Worm (Caenorhabditis elegans) whole organism, L3 larva: ENCODE results near the gene ZK177.3.

Source experiments
- R02D3.7 ChIP-seq: fragments of 150-350 bp; optimal IDR thresholded peaks from 2 replicates; lab custom pipeline; 2014; ENCODE audit warnings: missing biosample characterization, missing genetic modification characterization
- ama-1 ChIP-seq: fragments of 150-350 bp; optimal IDR thresholded peaks from 2 replicates; lab custom pipeline; 2018
- ceh-16 ChIP-seq: sonication (generic microtip); optimal IDR thresholded peaks from 2 replicates; lab custom pipeline; 2017; ENCODE audit warnings: missing biosample characterization, missing genetic modification characterization
- ceh-28 ChIP-seq: fragments of 150-350 bp; optimal IDR thresholded peaks from 2 replicates; lab custom pipeline; 2014; ENCODE audit warnings: missing biosample characterization, missing genetic modification reagents, missing genetic modification characterization
- egl-27 ChIP-seq: sonication (generic microtip); optimal IDR thresholded peaks from 4 replicates; lab custom pipeline; 2017; ENCODE audit warnings: missing biosample characterization, missing genetic modification reagents, missing genetic modification characterization
- elt-1 ChIP-seq: fragments of 150-350 bp; optimal IDR thresholded peaks from 2 replicates; lab custom pipeline; 2014; ENCODE audit warnings: missing biosample characterization, missing genetic modification characterization
- elt-2 ChIP-seq: sonication (generic microtip); optimal IDR thresholded peaks from 2 replicates; lab custom pipeline; 2016; ENCODE audit warnings: missing genetic modification reagents, mild to moderate bottlenecking, missing genetic modification characterization, missing compliant biosample characterization
- elt-3 ChIP-seq, 3 experiments: fragments of 150-350 bp in 1 of 3; sonication (generic microtip) in 2 of 3; optimal IDR thresholded peaks; 2 replicates in 2 of 3; 4 replicates in 1 of 3; lab custom pipeline; 2014 to 2017; ENCODE audit warnings: missing biosample characterization in 3 of 3, missing genetic modification characterization in 3 of 3
- eor-1 ChIP-seq, 2 experiments: fragments of 150-350 bp; optimal IDR thresholded peaks; 2 replicates each; lab custom pipeline; 2014 to 2018; ENCODE audit warnings: missing biosample characterization in 2 of 2, missing genetic modification characterization in 2 of 2
- fkh-10 ChIP-seq: sonication (generic microtip); optimal IDR thresholded peaks from 2 replicates; lab custom pipeline; 2017; ENCODE audit warnings: missing biosample characterization, missing genetic modification reagents, missing genetic modification characterization
- fkh-2 ChIP-seq: fragments of 150-350 bp; optimal IDR thresholded peaks from 2 replicates; lab custom pipeline; 2014; ENCODE audit warnings: missing biosample characterization, missing genetic modification reagents, missing genetic modification characterization
- hmg-11 ChIP-seq: sonication (generic microtip); optimal IDR thresholded peaks from 2 replicates; lab custom pipeline; 2016; ENCODE audit warnings: missing genetic modification characterization, missing compliant biosample characterization
- jun-1 ChIP-seq: fragments of 150-350 bp; optimal IDR thresholded peaks from 2 replicates; lab custom pipeline; 2014; ENCODE audit warnings: missing biosample characterization, missing genetic modification reagents, missing genetic modification characterization
- lin-39 ChIP-seq: fragments of 150-350 bp; optimal IDR thresholded peaks from 2 replicates; lab custom pipeline; 2018; ENCODE audit warnings: missing biosample characterization, missing genetic modification reagents, missing genetic modification characterization
- lsy-12 ChIP-seq: sonication (generic microtip); optimal IDR thresholded peaks from 2 replicates; lab custom pipeline; 2016; ENCODE audit warnings: mild to moderate bottlenecking, missing genetic modification characterization, missing compliant biosample characterization
- mdl-1 ChIP-seq: fragments of 150-350 bp; optimal IDR thresholded peaks from 2 replicates; lab custom pipeline; 2014; ENCODE audit warnings: missing biosample characterization, missing genetic modification characterization
- mml-1 ChIP-seq: fragments of 150-350 bp; sonication (generic microtip); optimal IDR thresholded peaks from 3 replicates; lab custom pipeline; 2014; ENCODE audit warnings: missing biosample characterization, missing genetic modification characterization
- nfya-1 ChIP-seq: sonication (generic microtip); optimal IDR thresholded peaks from 2 replicates; lab custom pipeline; 2017; ENCODE audit warnings: missing genetic modification characterization, mild to moderate bottlenecking, missing compliant biosample characterization, antibody characterized with exemption, moderate library complexity; ENCODE audit not compliant: insufficient read depth
- nhr-11 ChIP-seq: fragments of 150-350 bp; optimal IDR thresholded peaks from 2 replicates; lab custom pipeline; 2014; ENCODE audit warnings: missing biosample characterization, missing genetic modification characterization
- nhr-12 ChIP-seq: fragments of 150-350 bp; optimal IDR thresholded peaks from 2 replicates; lab custom pipeline; 2014; ENCODE audit warnings: missing biosample characterization, missing genetic modification characterization
- nhr-23 ChIP-seq: fragments of 150-350 bp; optimal IDR thresholded peaks from 2 replicates; lab custom pipeline; 2014; ENCODE audit warnings: missing biosample characterization, missing genetic modification reagents, missing genetic modification characterization
- nhr-25 ChIP-seq: sonication (generic microtip); optimal IDR thresholded peaks from 2 replicates; lab custom pipeline; 2017; ENCODE audit warnings: missing biosample characterization, missing genetic modification characterization
- nhr-28 ChIP-seq: fragments of 150-350 bp; optimal IDR thresholded peaks from 2 replicates; lab custom pipeline; 2014; ENCODE audit warnings: missing biosample characterization, missing genetic modification characterization
- nhr-43 ChIP-seq: sonication (generic microtip); optimal IDR thresholded peaks from 2 replicates; lab custom pipeline; 2016; ENCODE audit warnings: mild to moderate bottlenecking, missing genetic modification characterization, missing compliant biosample characterization; ENCODE audit not compliant: poor library complexity, severe bottlenecking
- nhr-67 ChIP-seq: fragments of 150-350 bp; optimal IDR thresholded peaks from 2 replicates; lab custom pipeline; 2014; ENCODE audit warnings: missing biosample characterization, missing genetic modification characterization
- nhr-77 ChIP-seq: fragments of 150-350 bp; optimal IDR thresholded peaks from 2 replicates; lab custom pipeline; 2014; ENCODE audit warnings: missing biosample characterization, missing genetic modification characterization
- pha-4 ChIP-seq: fragments of 150-350 bp; optimal IDR thresholded peaks from 2 replicates; lab custom pipeline; 2014; ENCODE audit warnings: missing biosample characterization, missing genetic modification reagents, missing genetic modification characterization
- sea-2 ChIP-seq: fragments of 150-350 bp; sonication (generic microtip); optimal IDR thresholded peaks from 4 replicates; lab custom pipeline; 2014; ENCODE audit warnings: missing biosample characterization, missing genetic modification reagents, missing genetic modification characterization
- skn-1 ChIP-seq: fragments of 150-350 bp; optimal IDR thresholded peaks from 2 replicates; lab custom pipeline; 2014; ENCODE audit warnings: missing biosample characterization, missing genetic modification characterization
- snpc-4 ChIP-seq: fragments of 150-350 bp; optimal IDR thresholded peaks from 2 replicates; lab custom pipeline; 2014; ENCODE audit warnings: missing biosample characterization, missing genetic modification characterization
- unc-62 ChIP-seq: fragments of 150-350 bp; sonication (generic microtip); optimal IDR thresholded peaks from 4 replicates; lab custom pipeline; 2014; ENCODE audit warnings: missing biosample characterization, missing genetic modification reagents, missing genetic modification characterization
- ztf-11 ChIP-seq: fragments of 150-350 bp; optimal IDR thresholded peaks from 2 replicates; lab custom pipeline; 2014; ENCODE audit warnings: missing biosample characterization, missing genetic modification characterization

Gene ZK177.3

DNA sequence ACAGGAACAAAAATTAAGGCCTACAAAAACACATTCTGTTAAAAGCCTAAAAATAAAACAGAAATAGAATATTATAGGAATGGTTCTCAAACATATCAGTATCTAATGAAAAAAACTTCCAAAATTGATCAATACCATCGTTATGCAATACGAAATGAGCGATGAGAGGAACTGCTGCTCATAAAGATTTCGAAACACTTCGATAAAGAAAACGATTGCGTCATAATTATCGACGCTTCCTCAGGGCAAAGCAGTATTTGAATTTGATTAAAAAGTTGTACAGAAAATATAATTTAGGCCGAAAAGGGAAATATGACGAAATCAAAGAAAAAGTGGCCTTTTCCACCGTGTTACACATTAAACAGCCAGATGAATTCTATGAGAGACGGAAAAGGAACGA lies 2.4 kb downstream of the ZK177.3 start:
- TF ChIP-seq pha-4, result no peak
- no peak for TF ChIP-seq sea-2 (GFP tag; lab: Kevin White, UChicago)
- no peak for TF ChIP-seq nhr-67 (tag; lab: Kevin White, UChicago)
- no peak for TF ChIP-seq nhr-43 (tag; lab: Kevin White, UChicago)
- TF ChIP-seq elt-3 (tag; optimal IDR thresholded peaks at IDR 0.05; lab: Kevin White, UChicago), result no peak
- TF ChIP-seq hmg-11 (tag; lab: Kevin White, UChicago), result no peak
- TF ChIP-seq nhr-11 (tag; lab: Kevin White, UChicago), result no peak
- TF ChIP-seq ztf-11 (tag; lab: Kevin White, UChicago), result no peak
- TF ChIP-seq unc-62, result no peak
- TF ChIP-seq ama-1 (lab: Kevin White, UChicago), result no peak
- TF ChIP-seq elt-2, result no peak
- no peak for TF ChIP-seq lin-39 (tag; lab: Kevin White, UChicago)
- TF ChIP-seq, all 47 proteins: peak for 0

DNA sequence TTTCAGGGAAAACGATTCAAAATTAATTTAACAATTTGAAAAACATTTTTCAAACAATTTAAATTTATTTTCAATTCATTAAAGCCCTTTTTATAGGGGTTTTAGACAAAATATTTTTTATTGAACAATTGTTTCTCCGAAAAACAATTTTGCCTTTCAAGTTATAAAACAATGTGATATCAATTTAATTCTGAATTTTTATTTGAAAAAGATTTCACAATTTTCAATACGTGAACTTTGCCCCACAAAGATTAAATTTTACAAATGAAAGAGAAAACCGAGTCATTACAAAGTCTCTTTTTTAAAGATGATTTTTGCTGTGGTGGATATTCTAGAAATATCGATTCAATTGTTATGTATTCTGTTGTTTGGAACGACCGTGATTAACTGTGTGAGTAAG lies 3.3 kb downstream of the ZK177.3 start, which contains the start of gene ZK177.2:
Gene ZK177.2 (plus strand): TSS at position 301 of the 400 bp plus-strand sequence.
- TF ChIP-seq nhr-43 (tag; lab: Kevin White, UChicago), result no peak
- TF ChIP-seq skn-1 (tag; lab: Kevin White, UChicago), result no peak
- TF ChIP-seq unc-62, result no peak
- TF ChIP-seq sea-2 (GFP tag; lab: Kevin White, UChicago), result no peak
- no peak for TF ChIP-seq egl-27 (tag; lab: Kevin White, UChicago)
- no peak for TF ChIP-seq nhr-12 (tag; lab: Kevin White, UChicago)
- TF ChIP-seq nhr-23 (tag; lab: Kevin White, UChicago), result no peak
- no peak for TF ChIP-seq mml-1 (tag; lab: Kevin White, UChicago)
- no peak for TF ChIP-seq eor-1 (tag; optimal IDR thresholded peaks at IDR 0.05; lab: Kevin White, UChicago)
- no peak for TF ChIP-seq R02D3.7
- no peak for TF ChIP-seq mdl-1
- no peak for TF ChIP-seq lin-39 (tag; lab: Kevin White, UChicago)
- TF ChIP-seq nhr-77, result no peak
- no peak for TF ChIP-seq nhr-67 (tag; lab: Kevin White, UChicago)
- TF ChIP-seq elt-1 (tag; lab: Kevin White, UChicago), result no peak
- TF ChIP-seq nhr-28 (tag; lab: Kevin White, UChicago), result no peak
- no peak for TF ChIP-seq fkh-2
- TF ChIP-seq nfya-1, result no peak

ce11 chrII:5521411-5521810 lies 5.8 kb downstream of the ZK177.3 start, which contains the start of gene ZK177.12:
TSS of gene ZK177.12 (plus strand) at chrII:5521711.
- TF ChIP-seq lin-39 (tag; lab: Kevin White, UChicago) (no peak), nfya-1 (no peak)

ce11 chrII:5522637-5523036 lies 7.0 kb downstream of the ZK177.3 start, which contains the start of gene ZK177.11:
TSS of gene ZK177.11 (plus strand) at chrII:5522937.
- no peak for TF ChIP-seq mml-1 (tag; lab: Kevin White, UChicago)
- TF ChIP-seq, all 47 proteins: peak for 0

DNA sequence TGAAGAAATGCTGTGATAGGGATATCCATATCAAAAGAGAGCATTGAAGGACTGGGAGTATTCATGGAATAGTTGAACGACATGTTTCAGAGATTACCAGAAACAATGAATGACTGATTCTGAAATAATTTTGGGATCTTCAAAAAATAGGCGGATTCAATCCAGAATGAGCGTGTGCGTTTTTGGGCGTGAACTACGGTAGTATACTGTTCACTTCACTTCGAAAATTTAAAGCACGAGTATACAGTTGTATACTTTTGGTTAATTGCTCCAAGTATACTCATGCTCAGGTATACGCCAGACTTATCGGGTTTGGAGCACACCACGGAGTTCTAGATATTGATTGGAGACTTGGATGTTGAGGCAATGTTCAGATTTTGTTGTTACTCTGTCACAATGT lies 9.7 kb downstream of the ZK177.3 start, which contains the start of gene tbx-35:
Gene tbx-35 (minus strand): TSS at position 101 of the 400 bp plus-strand sequence.
- no peak for TF ChIP-seq nhr-77
- no peak for TF ChIP-seq lin-39 (tag; lab: Kevin White, UChicago)
- no peak for TF ChIP-seq nhr-25 (tag; lab: Kevin White, UChicago)

DNA sequence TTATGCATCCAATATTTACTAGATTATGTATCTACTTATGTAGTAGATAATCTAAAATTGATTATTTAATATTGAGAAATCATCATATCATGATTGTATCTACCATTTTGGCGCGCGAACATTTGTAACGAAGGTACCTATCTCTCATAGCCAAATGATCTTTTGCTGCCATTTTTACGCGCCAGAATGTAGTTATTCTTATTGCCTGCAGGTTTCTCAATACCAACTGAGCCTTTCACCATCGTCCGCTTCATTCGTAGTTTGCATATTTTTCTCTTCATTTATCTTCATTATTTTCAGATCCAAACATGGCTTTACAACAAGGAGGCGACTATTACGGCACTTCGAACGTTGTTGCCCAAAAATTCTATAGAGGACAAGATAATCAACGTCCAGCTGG lies 12.2 kb downstream of the ZK177.3 start, which contains the start of gene ZK177.1:
Gene ZK177.1 (plus strand): TSS at position 301 of the 400 bp plus-strand sequence.
- TF ChIP-seq elt-2, result no peak
- no peak for TF ChIP-seq jun-1 (tag; lab: Kevin White, UChicago)
- TF ChIP-seq lsy-12 (tag; lab: Kevin White, UChicago), result no peak
- TF ChIP-seq snpc-4, result no peak
- no peak for TF ChIP-seq nhr-43 (tag; lab: Kevin White, UChicago)
- no peak for TF ChIP-seq egl-27 (tag; lab: Kevin White, UChicago)
- TF ChIP-seq ceh-28 (tag; lab: Kevin White, UChicago), result no peak
- TF ChIP-seq ceh-16 (tag; lab: Kevin White, UChicago), result no peak
- no peak for TF ChIP-seq fkh-10 (GFP tag; lab: Kevin White, UChicago)
- TF ChIP-seq nhr-25 (tag; lab: Kevin White, UChicago), result no peak
- TF ChIP-seq elt-3 (tag; optimal IDR thresholded peaks at IDR 0.05; lab: Kevin White, UChicago), result no peak
- TF ChIP-seq mml-1 (tag; lab: Kevin White, UChicago), result no peak
- TF ChIP-seq unc-62, result no peak
